Worm (Caenorhabditis elegans) whole organism, early embryonic: ENCODE data around the gene unc-116.

ENCODE experiments used
- ceh-13 ChIP-seq: fragments of 200-800 bp; sonication (Bioruptor generic); optimal IDR thresholded peaks from 2 replicates; lab custom pipeline; 2018; ENCODE audit warnings: mild to moderate bottlenecking, missing genetic modification characterization, missing compliant biosample characterization
- hmbx-1 ChIP-seq: sonication (generic microtip); optimal IDR thresholded peaks from 2 replicates; lab custom pipeline; 2016; ENCODE audit warnings: mild to moderate bottlenecking, missing genetic modification characterization, missing compliant biosample characterization
- tbx-11 ChIP-seq: fragments of 200-800 bp; sonication (Bioruptor generic); IDR thresholded peaks from 2 replicates; pipeline ENCODE4 v1.3.6; 2022; ENCODE audit warnings: missing genetic modification characterization, missing compliant biosample characterization

DNA sequence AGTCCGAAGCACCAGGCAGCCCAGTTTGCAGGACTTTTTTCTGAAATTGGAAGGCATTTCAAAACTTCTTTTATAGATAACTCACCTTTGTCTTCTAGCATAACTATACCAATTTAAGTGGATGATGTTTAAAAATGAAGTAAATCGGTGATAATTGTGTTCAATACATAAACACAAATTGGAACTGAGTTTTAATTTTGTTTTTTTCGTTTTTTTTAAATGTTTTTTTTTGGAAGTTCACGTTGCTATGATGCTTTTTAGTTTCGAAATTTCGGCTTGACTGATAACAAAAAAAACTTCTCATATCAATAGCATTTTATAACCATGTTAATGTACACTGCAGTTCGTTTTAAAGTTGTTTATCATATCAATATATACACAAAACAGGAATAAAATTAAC lies 34.6 kb upstream of the unc-116 start, which contains the start of gene ZK353.4:
- TF ChIP-seq hmbx-1 (tag; lab: Kevin White, UChicago): no peak
- no peak for TF ChIP-seq ceh-13 (GFP tag; lab: Kevin White, UChicago)
- TF ChIP-seq tbx-11 (GFP tag; lab: Robert Waterston, UW): no peak
